Worm (Caenorhabditis elegans): ENCODE data around the gene scd-1.
A peak's percentile ranks its signal among the peaks of the same experiment; 100 is the strongest.

The scd-1 gene

ce11 chrX:12476412-12476811 lies 49.2 kb downstream of the scd-1 start:
- TF ChIP-seq sem-4 (tag; optimal IDR thresholded peaks at IDR 0.05), result no peak
- TF ChIP-seq ceh-16 (tag; optimal IDR thresholded peaks at IDR 0.05), result no peak
- TF ChIP-seq mdl-1 (tag; optimal IDR thresholded peaks at IDR 0.05), result no peak
- no peak for TF ChIP-seq nhr-237 (tag; optimal IDR thresholded peaks at IDR 0.05)
- no peak for TF ChIP-seq aly-2 (tag; optimal IDR thresholded peaks at IDR 0.05)
- no peak for TF ChIP-seq nhr-12 (tag; optimal IDR thresholded peaks at IDR 0.05)
- no peak for TF ChIP-seq nhr-23 (tag; optimal IDR thresholded peaks at IDR 0.05)
- no peak for TF ChIP-seq elt-3 (tag; optimal IDR thresholded peaks at IDR 0.05)
- no peak for TF ChIP-seq dmd-4 (tag; optimal IDR thresholded peaks at IDR 0.05)
- TF ChIP-seq ztf-4 (tag; optimal IDR thresholded peaks at IDR 0.05), result no peak
- no peak for TF ChIP-seq ztf-11 (tag; optimal IDR thresholded peaks at IDR 0.05)
- TF ChIP-seq lin-39 (tag; optimal IDR thresholded peaks at IDR 0.05), result no peak
- no peak for TF ChIP-seq alr-1 (tag; optimal IDR thresholded peaks at IDR 0.05)
- TF ChIP-seq crh-2 (tag; optimal IDR thresholded peaks at IDR 0.05), result no peak
- TF ChIP-seq ama-1 (optimal IDR thresholded peaks at IDR 0.05), result no peak
- no peak for TF ChIP-seq lin-13 (GFP tag; optimal IDR thresholded peaks at IDR 0.05)
- no peak for TF ChIP-seq nhr-129 (tag; optimal IDR thresholded peaks at IDR 0.05)
- TF ChIP-seq sma-9 (GFP tag; optimal IDR thresholded peaks at IDR 0.05), result no peak
- no peak for TF ChIP-seq sma-9 (tag; optimal IDR thresholded peaks at IDR 0.05)

- no peak for TF ChIP-seq nhr-21 (tag; optimal IDR thresholded peaks at IDR 0.05)
- TF ChIP-seq unc-55 (GFP tag; optimal IDR thresholded peaks at IDR 0.05), result no peak
- TF ChIP-seq ztf-1 (GFP tag; conservative IDR thresholded peaks at IDR 0.05), result no peak
- no peak for TF ChIP-seq nhr-10 (tag; optimal IDR thresholded peaks at IDR 0.05)
- TF ChIP-seq sma-3 (GFP tag; optimal IDR thresholded peaks at IDR 0.05), result no peak
- no peak for TF ChIP-seq mbf-1 (tag; optimal IDR thresholded peaks at IDR 0.05)
- TF ChIP-seq blmp-1 (tag; optimal IDR thresholded peaks at IDR 0.05; ENCODE audit: insufficient read depth), result no peak
- TF ChIP-seq R02D3.7 (tag; optimal IDR thresholded peaks at IDR 0.05), result no peak
- no peak for TF ChIP-seq nhr-25 (tag; optimal IDR thresholded peaks at IDR 0.05)
- TF ChIP-seq unc-62 (GFP tag; optimal IDR thresholded peaks at IDR 0.05), result no peak
- TF ChIP-seq elt-1 (tag; optimal IDR thresholded peaks at IDR 0.05), result no peak
- no peak for TF ChIP-seq mab-5 (tag; optimal IDR thresholded peaks at IDR 0.05)
- TF ChIP-seq fos-1 (tag; optimal IDR thresholded peaks at IDR 0.05), result no peak
- TF ChIP-seq snpc-4 (tag; optimal IDR thresholded peaks at IDR 0.05), result no peak
- TF ChIP-seq elt-3 (tag; optimal IDR thresholded peaks at IDR 0.05), result no peak
- TF ChIP-seq lsy-2 (tag; optimal IDR thresholded peaks at IDR 0.05), result no peak
- no peak for TF ChIP-seq lin-39 (tag; optimal IDR thresholded peaks at IDR 0.05)
- TF ChIP-seq dmd-4 (tag; optimal IDR thresholded peaks at IDR 0.05), result no peak
Observed at ce11 chrX:12472232-12472631, 53.4 kb downstream of the scd-1 start.

DNA sequence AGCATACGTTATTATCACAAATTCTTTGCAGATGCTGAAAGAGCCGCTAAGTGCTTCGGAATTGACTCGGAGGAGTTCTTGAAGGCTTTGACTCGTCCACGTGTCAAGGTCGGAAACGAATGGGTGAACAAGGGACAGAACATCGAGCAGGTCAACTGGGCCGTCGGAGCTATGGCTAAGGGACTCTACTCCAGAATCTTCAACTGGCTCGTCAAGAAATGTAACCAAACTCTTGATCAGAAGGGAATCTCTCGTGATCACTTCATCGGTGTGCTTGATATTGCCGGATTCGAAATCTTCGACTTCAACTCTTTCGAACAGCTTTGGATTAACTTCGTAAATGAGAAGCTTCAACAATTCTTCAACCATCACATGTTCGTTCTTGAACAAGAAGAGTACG lies 55.7 kb downstream of the scd-1 start:
- TF ChIP-seq nhr-21 (tag; optimal IDR thresholded peaks at IDR 0.05) (no peak), lin-39 (tag; optimal IDR thresholded peaks at IDR 0.05) (no peak), C34F6.9 (tag; optimal IDR thresholded peaks at IDR 0.05) (no peak), F13H6.1 (tag; optimal IDR thresholded peaks at IDR 0.05) (no peak), zag-1 (tag; optimal IDR thresholded peaks at IDR 0.05) (no peak), elt-1 (tag; optimal IDR thresholded peaks at IDR 0.05) (no peak), blmp-1 (tag; optimal IDR thresholded peaks at IDR 0.05; ENCODE audit: insufficient read depth) (no peak), alr-1 (tag; optimal IDR thresholded peaks at IDR 0.05) (no peak), elt-3 (tag; optimal IDR thresholded peaks at IDR 0.05) (no peak), lin-13 (GFP tag; optimal IDR thresholded peaks at IDR 0.05) (no peak), mdl-1 (tag; optimal IDR thresholded peaks at IDR 0.05) (no peak), ztf-1 (GFP tag; conservative IDR thresholded peaks at IDR 0.05) (no peak)

DNA sequence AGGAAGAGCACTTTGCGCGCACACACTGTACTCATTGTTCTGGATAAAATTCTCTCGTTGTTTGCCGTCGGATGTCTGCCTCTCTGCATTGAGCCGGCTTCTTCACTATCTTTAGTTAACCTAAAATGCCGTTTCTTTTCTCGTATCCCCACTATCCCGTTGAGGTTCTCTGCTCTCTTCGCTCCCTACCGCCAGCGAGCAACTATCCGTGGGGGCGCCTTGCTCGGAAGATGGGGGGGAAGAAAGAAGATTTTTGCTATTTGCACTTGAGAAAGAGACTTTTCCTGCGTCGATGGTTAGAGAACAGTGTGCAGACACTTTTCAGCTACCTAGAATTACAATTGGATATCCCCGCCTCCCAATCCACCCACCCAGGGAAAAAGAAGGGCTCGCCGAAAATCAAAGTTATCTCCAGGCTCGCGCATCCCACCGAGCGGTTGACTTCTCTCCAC lies 57.9 kb downstream of the scd-1 start, which contains the start of gene myo-2:
Gene myo-2 (plus strand): TSS at position 402 of the 452 bp plus-strand sequence.
- no peak for TF ChIP-seq nhr-11 (tag; optimal IDR thresholded peaks at IDR 0.05)
- peak; percentile 28 for TF ChIP-seq F13H6.1 (tag; optimal IDR thresholded peaks at IDR 0.05)
- TF ChIP-seq unc-55 (GFP tag; optimal IDR thresholded peaks at IDR 0.05), result no peak
- no peak for TF ChIP-seq skn-1 (tag; optimal IDR thresholded peaks at IDR 0.05)
- no peak for TF ChIP-seq ztf-4 (tag; optimal IDR thresholded peaks at IDR 0.05)
- TF ChIP-seq C34F6.9 (tag; optimal IDR thresholded peaks at IDR 0.05), result no peak
